Worm (Caenorhabditis elegans) whole organism, mixed stage, embryonic: ENCODE measurements around the gene Y116A8C.9.

Experiments used
- elt-1 ChIP-seq: sonication (generic microtip); optimal IDR thresholded peaks from 2 replicates; lab custom pipeline; 2017; ENCODE audit warnings: missing genetic modification characterization, mild to moderate bottlenecking, missing compliant biosample characterization, antibody characterized with exemption, moderate library complexity, borderline replicate concordance; ENCODE audit not compliant: insufficient read depth
- mep-1 ChIP-seq: fragments of 150-350 bp; optimal IDR thresholded peaks from 2 replicates; lab custom pipeline; 2017; ENCODE audit warnings: missing biosample characterization, missing genetic modification reagents, missing genetic modification characterization, inconsistent platforms
- nhr-12 ChIP-seq: fragments of 150-350 bp; optimal IDR thresholded peaks from 2 replicates; lab custom pipeline; 2014; ENCODE audit warnings: missing biosample characterization, missing genetic modification characterization
- nhr-237 ChIP-seq: fragments of 150-350 bp; optimal IDR thresholded peaks from 2 replicates; lab custom pipeline; 2014; ENCODE audit warnings: missing biosample characterization, missing genetic modification characterization
- pha-4 ChIP-seq: fragments of 150-350 bp; optimal IDR thresholded peaks from 2 replicates; lab custom pipeline; 2018; ENCODE audit warnings: missing biosample characterization, missing genetic modification reagents, missing genetic modification characterization
- unc-62 ChIP-seq: fragments of 150-350 bp; optimal IDR thresholded peaks from 2 replicates; lab custom pipeline; 2014; ENCODE audit warnings: missing biosample characterization, missing genetic modification reagents, missing genetic modification characterization
- ztf-11 ChIP-seq: fragments of 150-350 bp; optimal IDR thresholded peaks from 2 replicates; lab custom pipeline; 2014; ENCODE audit warnings: missing biosample characterization, missing genetic modification characterization

- TF ChIP-seq pha-4 (no peak), nhr-237 (tag; lab: Kevin White, UChicago) (no peak), elt-1 (tag; lab: Kevin White, UChicago) (no peak), nhr-12 (no peak), ztf-11 (tag; lab: Kevin White, UChicago) (no peak), unc-62 (no peak), mep-1 (tag; lab: Kevin White, UChicago) (no peak)
Observed at ce11 chrIV:16917831-16918429, 28.7 kb downstream of the Y116A8C.9 start, which contains the start of the genes Y116A8C.469 and Y116A8C.468.
